Fruit fly (Drosophila melanogaster) whole organism, embryonic: Measurements from ENCODE around the gene CG31344.

Source experiments
- Atf-2 ChIP-seq: fragments of 200-800 bp; sonication (Bioruptor generic); optimal IDR thresholded peaks from 2 replicates; lab custom pipeline; 2016; ENCODE audit warnings: missing biosample characterization, missing genetic modification characterization
- CG11085 ChIP-seq: fragments of 200-800 bp; sonication (Bioruptor generic); IDR thresholded peaks from 2 replicates; pipeline ENCODE4 v1.3.6; 2022; ENCODE audit warnings: missing biosample characterization, missing genetic modification characterization
- CG11398 ChIP-seq: fragments of 200-800 bp; sonication (Bioruptor generic); optimal IDR thresholded peaks from 2 replicates; lab custom pipeline; 2016; ENCODE audit warnings: missing biosample characterization, missing genetic modification characterization
- CG11695 ChIP-seq: fragments of 200-800 bp; sonication (Bioruptor generic); IDR thresholded peaks from 3 replicates; pipeline ENCODE4 v1.3.6; 2022; ENCODE audit warnings: missing biosample characterization, missing genetic modification characterization
- CG12299 ChIP-seq: fragments of 200-800 bp; sonication (Bioruptor generic); optimal IDR thresholded peaks from 2 replicates; lab custom pipeline; 2018; ENCODE audit warnings: missing biosample characterization, mild to moderate bottlenecking, missing genetic modification characterization
- CG12769 ChIP-seq: fragments of 200-800 bp; sonication (Bioruptor generic); optimal IDR thresholded peaks from 2 replicates; lab custom pipeline; 2019; ENCODE audit warnings: missing biosample characterization, mild to moderate bottlenecking, missing genetic modification characterization, moderate library complexity
- CG16815 ChIP-seq: fragments of 200-800 bp; sonication (Bioruptor generic); optimal IDR thresholded peaks from 3 replicates; lab custom pipeline; 2017; ENCODE audit warnings: missing biosample characterization, mild to moderate bottlenecking, missing genetic modification characterization
- CG1792 ChIP-seq: fragments of 200-800 bp; sonication (Bioruptor generic); optimal IDR thresholded peaks from 2 replicates; lab custom pipeline; 2016; ENCODE audit warnings: missing biosample characterization, missing genetic modification characterization
- CG18262 ChIP-seq: fragments of 200-800 bp; optimal IDR thresholded peaks from 3 replicates; lab custom pipeline; 2019; ENCODE audit warnings: missing biosample characterization, mild to moderate bottlenecking, missing genetic modification characterization, moderate library complexity
- CG4617 ChIP-seq: fragments of 200-800 bp; sonication (Bioruptor generic); optimal IDR thresholded peaks from 3 replicates; lab custom pipeline; 2016; ENCODE audit warnings: missing biosample characterization, missing genetic modification characterization, borderline replicate concordance
- CG4707 ChIP-seq: fragments of 200-800 bp; sonication (Bioruptor generic); optimal IDR thresholded peaks from 2 replicates; lab custom pipeline; 2018; ENCODE audit warnings: missing biosample characterization, mild to moderate bottlenecking, missing genetic modification characterization, moderate library complexity
- CG5180 ChIP-seq: fragments of 200-800 bp; sonication (Bioruptor generic); optimal IDR thresholded peaks from 3 replicates; lab custom pipeline; 2017; ENCODE audit warnings: missing biosample characterization, missing genetic modification characterization, mild to moderate bottlenecking, moderate library complexity, missing genetic modification reagents
- CG6175 ChIP-seq: fragments of 200-800 bp; sonication (Bioruptor generic); IDR thresholded peaks from 3 replicates; pipeline ENCODE4 v1.3.6; 2022; ENCODE audit warnings: missing biosample characterization, missing genetic modification characterization
- CG6272 ChIP-seq: fragments of 200-800 bp; sonication (Bioruptor generic); IDR thresholded peaks from 2 replicates; pipeline ENCODE4 v1.3.6; 2022; ENCODE audit warnings: missing biosample characterization, missing genetic modification characterization
- CG7963 ChIP-seq: fragments of 200-800 bp; sonication (Bioruptor generic); IDR thresholded peaks from 3 replicates; pipeline ENCODE4 v1.3.6; 2022; ENCODE audit warnings: missing biosample characterization, missing genetic modification characterization; ENCODE audit not compliant: partially characterized antibody
- CG8290 ChIP-seq, 3 experiments: fragments of 200-800 bp; sonication (Bioruptor generic); optimal IDR thresholded peaks; 2 replicates each; lab custom pipeline; 2016 to 2019; ENCODE audit warnings: missing biosample characterization in 3 of 3, missing genetic modification characterization in 3 of 3, mild to moderate bottlenecking in 2 of 3, moderate library complexity in 1 of 3
- CG8924 ChIP-seq: fragments of 200-800 bp; optimal IDR thresholded peaks from 3 replicates; lab custom pipeline; 2019; ENCODE audit warnings: missing biosample characterization, mild to moderate bottlenecking, missing genetic modification characterization, moderate library complexity
- CG9437 ChIP-seq: fragments of 200-800 bp; sonication (Bioruptor generic); optimal IDR thresholded peaks from 2 replicates; lab custom pipeline; 2018; ENCODE audit warnings: missing biosample characterization, mild to moderate bottlenecking, missing genetic modification characterization
- D19B ChIP-seq: fragments of 200-800 bp; sonication (Bioruptor generic); optimal IDR thresholded peaks from 2 replicates; lab custom pipeline; 2017; ENCODE audit warnings: missing biosample characterization, mild to moderate bottlenecking, missing genetic modification characterization
- Dfd ChIP-seq, 2 experiments: fragments of >200 bp; optimal IDR thresholded peaks; 2 replicates each; lab custom pipeline; 2017; ENCODE audit warnings: missing biosample characterization in 2 of 2, missing genetic modification characterization in 2 of 2
- ERR ChIP-seq: fragments of 200-800 bp; sonication (Bioruptor generic); optimal IDR thresholded peaks from 2 replicates; lab custom pipeline; 2016; ENCODE audit warnings: missing biosample characterization, missing genetic modification characterization
- GATAe ChIP-seq: fragments of 200-800 bp; sonication (Bioruptor generic); conservative IDR thresholded peaks from 2 replicates; pipeline ENCODE4 v1.3.6; 2022; ENCODE audit warnings: missing biosample characterization, missing genetic modification characterization
- HLH54F ChIP-seq: fragments of 200-800 bp; sonication (Bioruptor generic); optimal IDR thresholded peaks from 3 replicates; lab custom pipeline; 2016; ENCODE audit warnings: missing biosample characterization, missing genetic modification characterization
- Hey ChIP-seq: fragments of 200-800 bp; sonication (Bioruptor generic); optimal IDR thresholded peaks from 3 replicates; lab custom pipeline; 2018; ENCODE audit warnings: missing biosample characterization, mild to moderate bottlenecking, missing genetic modification characterization
- Hmx ChIP-seq: fragments of 200-800 bp; sonication (Bioruptor generic); optimal IDR thresholded peaks from 2 replicates; lab custom pipeline; 2016; ENCODE audit warnings: missing biosample characterization, missing genetic modification characterization
- Hr78 ChIP-seq, 2 experiments: fragments of 200-800 bp in 1 of 2; fragments of >200 bp in 1 of 2; sonication (Bioruptor generic) in 1 of 2; optimal IDR thresholded peaks; 2 replicates each; lab custom pipeline; 2017 to 2019; ENCODE audit warnings: missing biosample characterization in 2 of 2, missing genetic modification characterization in 2 of 2, mild to moderate bottlenecking in 1 of 2, moderate library complexity in 1 of 2
- Lim3 ChIP-seq: fragments of 200-800 bp; sonication (Bioruptor generic); IDR thresholded peaks from 2 replicates; pipeline ENCODE4 v1.3.6; 2022; ENCODE audit warnings: missing biosample characterization, missing genetic modification characterization
- Nf-YA ChIP-seq: fragments of 200-800 bp; sonication (Bioruptor generic); IDR thresholded peaks from 2 replicates; pipeline ENCODE4 v1.3.6; 2022; ENCODE audit warnings: missing biosample characterization, missing genetic modification characterization
- Nf-YB ChIP-seq: fragments of 200-800 bp; sonication (Bioruptor generic); optimal IDR thresholded peaks from 3 replicates; lab custom pipeline; 2019; ENCODE audit warnings: missing biosample characterization, mild to moderate bottlenecking, missing genetic modification characterization, moderate library complexity
- Opbp ChIP-seq: fragments of 200-800 bp; sonication (Bioruptor generic); IDR thresholded peaks from 3 replicates; pipeline ENCODE4 v1.3.6; 2022; ENCODE audit warnings: missing biosample characterization, missing genetic modification characterization; ENCODE audit not compliant: partially characterized antibody
- Ptx1 ChIP-seq: fragments of 200-800 bp; sonication (Bioruptor generic); IDR thresholded peaks from 2 replicates; pipeline ENCODE4 v1.3.6; 2022; ENCODE audit warnings: missing biosample characterization, missing genetic modification characterization
- Scr ChIP-seq: fragments of 200-800 bp; sonication (Bioruptor generic); IDR thresholded peaks from 2 replicates; pipeline ENCODE4 v1.3.6; 2022; ENCODE audit warnings: missing biosample characterization, missing genetic modification characterization; ENCODE audit not compliant: partially characterized antibody
- Sry-β ChIP-seq: fragments of 200-800 bp; sonication (Bioruptor generic); optimal IDR thresholded peaks from 2 replicates; lab custom pipeline; 2018; ENCODE audit warnings: missing biosample characterization, mild to moderate bottlenecking, missing genetic modification characterization, moderate library complexity
- Tbp ChIP-seq: fragments of >200 bp; optimal IDR thresholded peaks from 2 replicates; lab custom pipeline; 2018; ENCODE audit warnings: missing biosample characterization, missing genetic modification characterization
- Vsx1 ChIP-seq: fragments of 200-800 bp; sonication (Bioruptor generic); optimal IDR thresholded peaks from 2 replicates; lab custom pipeline; 2017; ENCODE audit warnings: missing biosample characterization, mild to moderate bottlenecking, missing genetic modification characterization, missing genetic modification reagents
- ato ChIP-seq: fragments of 200-800 bp; sonication (Bioruptor generic); IDR thresholded peaks from 2 replicates; pipeline ENCODE4 v1.3.6; 2022; ENCODE audit warnings: missing biosample characterization, missing genetic modification characterization; ENCODE audit not compliant: partially characterized antibody
- cg ChIP-seq: fragments of 200-800 bp; sonication (Bioruptor generic); optimal IDR thresholded peaks from 3 replicates; lab custom pipeline; 2019; ENCODE audit warnings: missing biosample characterization, mild to moderate bottlenecking, missing genetic modification characterization, moderate library complexity
- chinmo ChIP-seq: fragments of 200-800 bp; sonication (Bioruptor generic); IDR thresholded peaks from 4 replicates; pipeline ENCODE4 v1.3.6; 2022; ENCODE audit warnings: missing biosample characterization, missing genetic modification characterization; ENCODE audit not compliant: partially characterized antibody
- gsb ChIP-seq: fragments of 200-800 bp; sonication (Bioruptor generic); IDR thresholded peaks from 2 replicates; pipeline ENCODE4 v1.3.6; 2022; ENCODE audit warnings: missing biosample characterization, missing genetic modification characterization
- jigr1 ChIP-seq: fragments of 200-800 bp; sonication (Bioruptor generic); IDR thresholded peaks from 3 replicates; pipeline ENCODE4 v1.3.6; 2022; ENCODE audit warnings: missing biosample characterization, missing genetic modification characterization
- nom ChIP-seq: fragments of 200-800 bp; sonication (Bioruptor generic); optimal IDR thresholded peaks from 2 replicates; lab custom pipeline; 2017; ENCODE audit warnings: missing biosample characterization, missing genetic modification characterization, mild to moderate bottlenecking, moderate library complexity, missing genetic modification reagents
- oc ChIP-seq: fragments of 200-800 bp; sonication (Bioruptor generic); optimal IDR thresholded peaks from 2 replicates; lab custom pipeline; 2018; ENCODE audit warnings: missing biosample characterization, mild to moderate bottlenecking, missing genetic modification characterization, moderate library complexity
- sisA ChIP-seq: fragments of 200-800 bp; sonication (Bioruptor generic); IDR thresholded peaks from 2 replicates; pipeline ENCODE4 v1.3.6; 2022; ENCODE audit warnings: missing biosample characterization, missing genetic modification characterization
- slbo ChIP-seq: fragments of 200-800 bp; sonication (Bioruptor generic); IDR thresholded peaks from 2 replicates; pipeline ENCODE4 v1.3.6; 2022; ENCODE audit warnings: missing biosample characterization, missing genetic modification characterization
- trem ChIP-seq: fragments of 200-800 bp; optimal IDR thresholded peaks from 3 replicates; lab custom pipeline; 2019; ENCODE audit warnings: missing biosample characterization, mild to moderate bottlenecking, missing genetic modification characterization, moderate library complexity
- trh ChIP-seq: fragments of 200-800 bp; sonication (Bioruptor generic); optimal IDR thresholded peaks from 2 replicates; lab custom pipeline; 2016; ENCODE audit warnings: missing biosample characterization, missing genetic modification characterization
- wek ChIP-seq: fragments of 200-800 bp; sonication (Bioruptor generic); optimal IDR thresholded peaks from 3 replicates; lab custom pipeline; 2018; ENCODE audit warnings: missing biosample characterization, mild to moderate bottlenecking, missing genetic modification characterization, moderate library complexity
- z ChIP-seq: fragments of 200-800 bp; sonication (Bioruptor generic); IDR thresholded peaks from 3 replicates; pipeline ENCODE4 v1.3.6; 2022; ENCODE audit warnings: missing biosample characterization, missing genetic modification characterization

CG31344 gene

dm6 chr3R:15198052-15198793 lies 26.9 kb downstream of the CG31344 start:
- TF ChIP-seq CG16815 (no peak), oc (tag; lab: Kevin White, UChicago) (no peak), cg (no peak), CG12769 (tag; lab: Kevin White, UChicago) (no peak), CG8924 (no peak), CG4617 (GFP tag; lab: Kevin White, UChicago) (no peak), CG4707 (GFP tag; lab: Kevin White, UChicago) (no peak), trem (tag; lab: Kevin White, UChicago) (no peak), wek (GFP tag; lab: Kevin White, UChicago) (no peak), z (GFP tag; lab: Robert Waterston, UW) (peak; percentile 56; the same call in 1 of the 3 replicates), CG12299 (tag; lab: Kevin White, UChicago) (no peak), slbo (GFP tag; lab: Robert Waterston, UW) (no peak), Hmx (GFP tag; lab: Kevin White, UChicago) (no peak), GATAe (GFP tag; lab: Robert Waterston, UW) (peak; percentile 71), sisA (GFP tag; lab: Robert Waterston, UW) (no peak), Atf-2 (GFP tag; lab: Kevin White, UChicago) (no peak), Opbp (GFP tag; lab: Robert Waterston, UW) (no peak), CG8290 (GFP tag; optimal IDR thresholded peaks at IDR 0.05; lab: Kevin White, UChicago) (no peak), CG8290 (tag; optimal IDR thresholded peaks at IDR 0.05; lab: Kevin White, UChicago) (peak in 1 of 2 experiments; percentile 8), CG6272 (no peak), Lim3 (GFP tag; lab: Robert Waterston, UW) (no peak), CG9437 (no peak), ERR (GFP tag; lab: Kevin White, UChicago) (no peak), CG1792 (GFP tag; lab: Kevin White, UChicago) (no peak), nom (no peak), HLH54F (GFP tag; lab: Kevin White, UChicago) (no peak), Tbp (GFP tag; lab: Kevin White, UChicago) (no peak), chinmo (GFP tag; lab: Robert Waterston, UW) (0 out of 4 replicates have a peak, but pooled peaks have one; percentile 80), ato (GFP tag; lab: Robert Waterston, UW) (no peak), CG11398 (GFP tag; lab: Kevin White, UChicago) (no peak), Nf-YA (GFP tag; lab: Robert Waterston, UW) (no peak), CG11085 (GFP tag; lab: Robert Waterston, UW) (no peak), CG5180 (GFP tag; lab: Kevin White, UChicago) (no peak), CG11695 (0 out of 3 replicates have a peak, but pooled peaks have one; percentile 7), D19B (GFP tag; lab: Kevin White, UChicago) (no peak), CG18262 (tag; lab: Kevin White, UChicago) (no peak), Ptx1 (GFP tag; lab: Robert Waterston, UW) (no peak), Hr78 (GFP tag; optimal IDR thresholded peaks at IDR 0.05; lab: Kevin White, UChicago) (peak in 1 of 2 experiments; percentile 17), Hey (tag; lab: Kevin White, UChicago) (peak; percentile 26), Vsx1 (GFP tag; lab: Kevin White, UChicago) (peak; percentile 30), CG7963 (no peak), jigr1 (GFP tag; lab: Robert Waterston, UW) (no peak), CG6175 (GFP tag; lab: Robert Waterston, UW) (0 out of 3 replicates have a peak, but pooled peaks have one; percentile 27), Dfd (GFP tag; optimal IDR thresholded peaks at IDR 0.05; lab: Kevin White, UChicago) (no peak), trh (GFP tag; lab: Kevin White, UChicago) (no peak), gsb (GFP tag; lab: Robert Waterston, UW) (no peak), Nf-YB (GFP tag; lab: Kevin White, UChicago) (no peak), Sry-β (GFP tag; lab: Kevin White, UChicago) (no peak), Scr (GFP tag; lab: Robert Waterston, UW) (no peak)
